Fruit fly (Drosophila melanogaster) whole organism, prepupa: ENCODE data around the gene mRpS33.

Experiments
- CG11294 ChIP-seq: fragments of 200-800 bp; sonication (Bioruptor generic); IDR thresholded peaks from 2 replicates; pipeline ENCODE4 v1.3.6; 2022; ENCODE audit warnings: missing biosample characterization, missing genetic modification characterization
- CG3032 ChIP-seq: fragments of 200-800 bp; optimal IDR thresholded peaks from 2 replicates; lab custom pipeline; 2019; ENCODE audit warnings: missing biosample characterization, mild to moderate bottlenecking, missing genetic modification characterization, moderate library complexity
- CG32006 ChIP-seq: fragments of 200-800 bp; sonication (Bioruptor generic); optimal IDR thresholded peaks from 3 replicates; lab custom pipeline; 2017; ENCODE audit warnings: missing biosample characterization, mild to moderate bottlenecking, missing genetic modification characterization
- Eip75B ChIP-seq: fragments of 200-800 bp; sonication (Bioruptor generic); optimal IDR thresholded peaks from 3 replicates; lab custom pipeline; 2016; ENCODE audit warnings: missing biosample characterization, missing genetic modification characterization
- Lpt ChIP-seq: fragments of 200-800 bp; sonication (Bioruptor generic); optimal IDR thresholded peaks from 3 replicates; lab custom pipeline; 2016; ENCODE audit warnings: missing biosample characterization, missing genetic modification characterization
- cyc ChIP-seq: fragments of 200-800 bp; sonication (Bioruptor generic); optimal IDR thresholded peaks from 3 replicates; lab custom pipeline; 2016; ENCODE audit warnings: missing biosample characterization, missing genetic modification characterization
- spab ChIP-seq: fragments of 200-800 bp; sonication (Bioruptor generic); optimal IDR thresholded peaks from 2 replicates; lab custom pipeline; 2017; ENCODE audit warnings: missing biosample characterization, mild to moderate bottlenecking, missing genetic modification characterization, missing genetic modification reagents

DNA sequence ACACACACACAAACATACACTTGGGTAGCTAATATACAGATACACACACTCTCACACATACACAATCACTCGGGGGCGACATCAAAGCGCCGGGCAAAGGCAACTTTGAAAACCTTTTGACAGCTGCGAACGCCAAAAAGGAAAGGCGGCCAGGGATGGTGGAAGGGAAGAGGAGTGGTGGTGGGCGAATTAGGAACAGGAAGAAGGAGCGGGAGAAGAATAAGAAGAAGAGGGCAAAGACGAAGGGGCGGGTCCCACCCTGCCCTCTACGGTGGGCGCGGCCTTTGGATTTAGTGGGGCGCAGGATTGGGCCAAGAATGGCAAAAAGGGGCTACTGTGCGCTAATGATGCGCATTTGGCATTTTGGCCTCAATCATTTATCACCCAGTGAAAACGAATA is 39.8 kb downstream of the mRpS33 start:
- TF ChIP-seq spab (GFP tag; lab: Kevin White, UChicago), result no peak
- TF ChIP-seq cyc, result no peak
- TF ChIP-seq CG11294 (GFP tag; lab: Robert Waterston, UW), result no peak
- no peak for TF ChIP-seq Eip75B (GFP tag; lab: Kevin White, UChicago)
- no peak for TF ChIP-seq Lpt (GFP tag; lab: Kevin White, UChicago)
- TF ChIP-seq CG32006 (GFP tag; lab: Kevin White, UChicago), result no peak
- TF ChIP-seq CG3032 (tag; lab: Kevin White, UChicago), result no peak
